Worm (Caenorhabditis elegans) whole organism, midembryonic: ENCODE results near the gene Y54G11A.2.

ENCODE experiments used
- T22C8.4 ChIP-seq: fragments of 200-800 bp; sonication (Bioruptor generic); IDR thresholded peaks from 2 replicates; pipeline ENCODE4 v1.3.6; 2022; ENCODE audit warnings: missing genetic modification characterization, missing compliant biosample characterization
- cog-1 ChIP-seq: sonication (generic microtip); optimal IDR thresholded peaks from 2 replicates; lab custom pipeline; 2016; ENCODE audit warnings: missing genetic modification characterization, missing compliant biosample characterization
- flt-1 ChIP-seq: fragments of 200-800 bp; sonication (Bioruptor generic); IDR thresholded peaks from 2 replicates; pipeline ENCODE4 v1.3.6; 2022; ENCODE audit warnings: missing genetic modification characterization, missing compliant biosample characterization
- klf-2 ChIP-seq: fragments of 200-800 bp; sonication (Bioruptor generic); conservative IDR thresholded peaks from 2 replicates; pipeline ENCODE4 v1.3.6; 2022; ENCODE audit warnings: missing genetic modification reagents, missing genetic modification characterization, missing compliant biosample characterization
- med-1 ChIP-seq: sonication (generic microtip); optimal IDR thresholded peaks from 2 replicates; lab custom pipeline; 2017; ENCODE audit warnings: missing genetic modification characterization, mild to moderate bottlenecking, missing compliant biosample characterization, antibody characterized with exemption, missing genetic modification reagents; ENCODE audit not compliant: insufficient read depth
- ref-1 ChIP-seq: fragments of 200-800 bp; sonication (Bioruptor generic); conservative IDR thresholded peaks from 2 replicates; pipeline ENCODE4 v1.3.6; 2022; ENCODE audit warnings: missing genetic modification reagents, missing genetic modification characterization, missing compliant biosample characterization
- tab-1 ChIP-seq: fragments of 200-800 bp; sonication (Bioruptor generic); IDR thresholded peaks from 2 replicates; pipeline ENCODE4 v1.3.6; 2022; ENCODE audit warnings: missing genetic modification characterization, missing compliant biosample characterization
- ztf-23 ChIP-seq: fragments of 200-800 bp; sonication (Bioruptor generic); IDR thresholded peaks from 2 replicates; pipeline ENCODE4 v1.3.6; 2022; ENCODE audit warnings: missing genetic modification reagents, missing genetic modification characterization, missing compliant biosample characterization
- ztf-29 ChIP-seq: fragments of 200-800 bp; sonication (Bioruptor generic); IDR thresholded peaks from 2 replicates; pipeline ENCODE4 v1.3.6; 2022; ENCODE audit warnings: missing genetic modification reagents, missing genetic modification characterization, missing compliant biosample characterization

Gene Y54G11A.2

ce11 chrII:14252057-14252456 lies at the start of gene Y54G11A.2:
TSS of gene Y54G11A.2 (plus strand) at chrII:14252357.
- TF ChIP-seq klf-2 (GFP tag; lab: Robert Waterston, UW) (no peak), flt-1 (GFP tag; lab: Robert Waterston, UW) (no peak), med-1 (GFP tag; lab: Kevin White, UChicago) (no peak), cog-1 (tag; lab: Kevin White, UChicago) (no peak), T22C8.4 (no peak), ztf-29 (GFP tag; lab: Robert Waterston, UW) (no peak), ztf-23 (GFP tag; lab: Robert Waterston, UW) (no peak), ref-1 (GFP tag; lab: Robert Waterston, UW) (no peak), tab-1 (GFP tag; lab: Robert Waterston, UW) (no peak)

ce11 chrII:14205335-14205734 lies 46.8 kb upstream of the Y54G11A.2 start, which contains the start of gene ace-3:
TSS of gene ace-3 (plus strand) at chrII:14205635.
- TF ChIP-seq ztf-23 (GFP tag; lab: Robert Waterston, UW) (no peak), flt-1 (GFP tag; lab: Robert Waterston, UW) (no peak), tab-1 (GFP tag; lab: Robert Waterston, UW) (no peak), T22C8.4 (no peak), cog-1 (tag; lab: Kevin White, UChicago) (no peak), ztf-29 (GFP tag; lab: Robert Waterston, UW) (no peak), med-1 (GFP tag; lab: Kevin White, UChicago) (no peak), klf-2 (GFP tag; lab: Robert Waterston, UW) (no peak), ref-1 (GFP tag; lab: Robert Waterston, UW) (no peak)

ce11 chrII:14206211-14206610 lies 45.9 kb upstream of the Y54G11A.2 start:
- TF ChIP-seq tab-1 (GFP tag; lab: Robert Waterston, UW) (no peak), med-1 (GFP tag; lab: Kevin White, UChicago) (no peak), ztf-29 (GFP tag; lab: Robert Waterston, UW) (no peak), flt-1 (GFP tag; lab: Robert Waterston, UW) (0 out of 2 replicates have a peak, but pooled peaks have one; percentile 43), ref-1 (GFP tag; lab: Robert Waterston, UW) (no peak), T22C8.4 (no peak)

- TF ChIP-seq flt-1 (GFP tag; lab: Robert Waterston, UW) (no peak), tab-1 (GFP tag; lab: Robert Waterston, UW) (no peak), ref-1 (GFP tag; lab: Robert Waterston, UW) (no peak), ztf-29 (GFP tag; lab: Robert Waterston, UW) (no peak), med-1 (GFP tag; lab: Kevin White, UChicago) (no peak), cog-1 (tag; lab: Kevin White, UChicago) (no peak), klf-2 (GFP tag; lab: Robert Waterston, UW) (no peak), ztf-23 (GFP tag; lab: Robert Waterston, UW) (no peak), T22C8.4 (no peak)
These were observed 41.0 kb upstream of the Y54G11A.2 start, which contains the start of gene hot-7 for ce11 chrII:14211118-14211517. TSS of gene hot-7 (plus strand) at chrII:14211418.

ce11 chrII:14214109-14214508 lies 38.0 kb upstream of the Y54G11A.2 start, which contains the start of gene Y48B6A.10:
TSS of gene Y48B6A.10 (plus strand) at chrII:14214409.
- TF ChIP-seq klf-2 (GFP tag; lab: Robert Waterston, UW) (no peak), med-1 (GFP tag; lab: Kevin White, UChicago) (no peak), ref-1 (GFP tag; lab: Robert Waterston, UW) (no peak), flt-1 (GFP tag; lab: Robert Waterston, UW) (no peak), cog-1 (tag; lab: Kevin White, UChicago) (no peak), tab-1 (GFP tag; lab: Robert Waterston, UW) (no peak), ztf-29 (GFP tag; lab: Robert Waterston, UW) (no peak), ztf-23 (GFP tag; lab: Robert Waterston, UW) (no peak), T22C8.4 (no peak)

- no peak for TF ChIP-seq ztf-23 (GFP tag; lab: Robert Waterston, UW)
- no peak for TF ChIP-seq tab-1 (GFP tag; lab: Robert Waterston, UW)
- TF ChIP-seq med-1 (GFP tag; lab: Kevin White, UChicago), result no peak
- TF ChIP-seq T22C8.4, result no peak
- no peak for TF ChIP-seq ztf-29 (GFP tag; lab: Robert Waterston, UW)
- no peak for TF ChIP-seq ref-1 (GFP tag; lab: Robert Waterston, UW)
- TF ChIP-seq flt-1 (GFP tag; lab: Robert Waterston, UW), result no peak
- no peak for TF ChIP-seq cog-1 (tag; lab: Kevin White, UChicago)
- no peak for TF ChIP-seq klf-2 (GFP tag; lab: Robert Waterston, UW)
These were observed 34.0 kb upstream of the Y54G11A.2 start for ce11 chrII:14218142-14218541.

ce11 chrII:14226175-14226574 lies 26.0 kb upstream of the Y54G11A.2 start, which contains the start of gene Y48B6A.13:
TSS of gene Y48B6A.13 (minus strand) at chrII:14226275.
- TF ChIP-seq klf-2 (GFP tag; lab: Robert Waterston, UW), result no peak
- no peak for TF ChIP-seq ztf-29 (GFP tag; lab: Robert Waterston, UW)
- TF ChIP-seq ref-1 (GFP tag; lab: Robert Waterston, UW), result no peak

- no peak for TF ChIP-seq tab-1 (GFP tag; lab: Robert Waterston, UW)
- no peak for TF ChIP-seq flt-1 (GFP tag; lab: Robert Waterston, UW)
- TF ChIP-seq ztf-29 (GFP tag; lab: Robert Waterston, UW), result no peak
- TF ChIP-seq ztf-23 (GFP tag; lab: Robert Waterston, UW), result no peak
- TF ChIP-seq klf-2 (GFP tag; lab: Robert Waterston, UW), result no peak
- no peak for TF ChIP-seq cog-1 (tag; lab: Kevin White, UChicago)
- no peak for TF ChIP-seq T22C8.4
- TF ChIP-seq med-1 (GFP tag; lab: Kevin White, UChicago), result no peak
- no peak for TF ChIP-seq ref-1 (GFP tag; lab: Robert Waterston, UW)
These were observed 22.1 kb upstream of the Y54G11A.2 start for ce11 chrII:14230075-14230474.

- no peak for TF ChIP-seq klf-2 (GFP tag; lab: Robert Waterston, UW)
- no peak for TF ChIP-seq flt-1 (GFP tag; lab: Robert Waterston, UW)
- no peak for TF ChIP-seq ref-1 (GFP tag; lab: Robert Waterston, UW)
- TF ChIP-seq T22C8.4, result no peak
- TF ChIP-seq ztf-29 (GFP tag; lab: Robert Waterston, UW), result no peak
- no peak for TF ChIP-seq tab-1 (GFP tag; lab: Robert Waterston, UW)
- TF ChIP-seq ztf-23 (GFP tag; lab: Robert Waterston, UW), result no peak
These were observed 21.2 kb upstream of the Y54G11A.2 start for ce11 chrII:14230938-14231337.
